Fruit fly (Drosophila melanogaster) whole organism, wandering third instar larva: ENCODE measurements around the gene CG13082.

Experiments
- Jra ChIP-seq: sonication (Bioruptor generic); optimal IDR thresholded peaks from 2 replicates; lab custom pipeline; 2016; ENCODE audit warnings: missing biosample characterization, missing genetic modification characterization
- br ChIP-seq: fragments of 200-800 bp; sonication (Bioruptor generic); optimal IDR thresholded peaks from 2 replicates; lab custom pipeline; 2016; ENCODE audit warnings: missing biosample characterization, missing genetic modification characterization
- dmrt93B ChIP-seq: fragments of 200-800 bp; sonication (Bioruptor generic); optimal IDR thresholded peaks from 2 replicates; lab custom pipeline; 2018; ENCODE audit warnings: missing biosample characterization, mild to moderate bottlenecking, missing genetic modification characterization
- psq ChIP-seq: fragments of 200-800 bp; sonication (Bioruptor generic); optimal IDR thresholded peaks from 3 replicates; lab custom pipeline; 2017; ENCODE audit warnings: missing biosample characterization, mild to moderate bottlenecking, missing genetic modification characterization, moderate library complexity
- tai ChIP-seq: sonication (Bioruptor generic); optimal IDR thresholded peaks from 2 replicates; lab custom pipeline; 2016; ENCODE audit warnings: missing biosample characterization, missing genetic modification characterization
- usp ChIP-seq: fragments of >200 bp; optimal IDR thresholded peaks from 2 replicates; lab custom pipeline; 2017; ENCODE audit warnings: missing biosample characterization, missing genetic modification characterization

- TF ChIP-seq psq (GFP tag; lab: Kevin White, UChicago) (no peak), br (GFP tag; lab: Kevin White, UChicago) (no peak), Jra (GFP tag; lab: Kevin White, UChicago) (no peak), tai (GFP tag; lab: Kevin White, UChicago) (no peak), usp (GFP tag; lab: Kevin White, UChicago) (no peak), dmrt93B (GFP tag; lab: Kevin White, UChicago) (no peak)
These were observed 40.2 kb upstream of the CG13082 start, which contains the start of gene Top3alpha for dm6 chr2L:19497983-19498382.
